Worm (Caenorhabditis elegans): ENCODE results near the gene Y41D4A.7.

ce11 chrIV:1706996-1707395 lies 54.4 kb downstream of the Y41D4A.7 start, which contains the start of gene K08D12.4:
- no peak for TF ChIP-seq ztf-29 (GFP tag; IDR thresholded peaks at IDR 0.05)
- TF ChIP-seq flt-1 (GFP tag; IDR thresholded peaks at IDR 0.05), result no peak
